Worm (Caenorhabditis elegans) whole organism, early embryonic: ENCODE results near the gene attf-5.

ENCODE experiments used
- ama-1 ChIP-seq: fragments of 150-350 bp; optimal IDR thresholded peaks from 2 replicates; lab custom pipeline; 2014
- ceh-13 ChIP-seq: fragments of 200-800 bp; sonication (Bioruptor generic); optimal IDR thresholded peaks from 2 replicates; lab custom pipeline; 2018; ENCODE audit warnings: mild to moderate bottlenecking, missing genetic modification characterization, missing compliant biosample characterization
- ceh-36 ChIP-seq: sonication (generic microtip); optimal IDR thresholded peaks from 2 replicates; lab custom pipeline; 2016; ENCODE audit warnings: missing genetic modification characterization, inconsistent platforms, missing compliant biosample characterization
- ets-7 ChIP-seq: sonication (generic microtip); optimal IDR thresholded peaks from 2 replicates; lab custom pipeline; 2016; ENCODE audit warnings: missing genotype, missing genetic modification characterization, missing compliant biosample characterization
- flt-1 ChIP-seq: fragments of 200-800 bp; sonication (Bioruptor generic); IDR thresholded peaks from 2 replicates; pipeline ENCODE4 v1.3.6; 2022; ENCODE audit warnings: missing genetic modification characterization, missing compliant biosample characterization
- hmbx-1 ChIP-seq: sonication (generic microtip); optimal IDR thresholded peaks from 2 replicates; lab custom pipeline; 2016; ENCODE audit warnings: mild to moderate bottlenecking, missing genetic modification characterization, missing compliant biosample characterization
- hnd-1 ChIP-seq: sonication (generic microtip); optimal IDR thresholded peaks from 2 replicates; lab custom pipeline; 2016; ENCODE audit warnings: missing genetic modification characterization, missing compliant biosample characterization
- pes-1 ChIP-seq: fragments of 200-800 bp; sonication (Bioruptor generic); IDR thresholded peaks from 2 replicates; pipeline ENCODE4 v1.3.6; 2022; ENCODE audit warnings: missing genetic modification reagents, missing genetic modification characterization, missing compliant biosample characterization

ce11 chrX:779259-779658, 8.9 kb upstream of the attf-5 start:
- TF ChIP-seq pes-1 (GFP tag; lab: Robert Waterston, UW) (no peak), ama-1 (lab: Kevin White, UChicago) (no peak), hnd-1 (tag; lab: Kevin White, UChicago) (no peak), ceh-13 (GFP tag; lab: Kevin White, UChicago) (no peak), ets-7 (no peak), hmbx-1 (tag; lab: Kevin White, UChicago) (no peak), ceh-36 (tag; lab: Kevin White, UChicago) (no peak), flt-1 (GFP tag; lab: Robert Waterston, UW) (no peak)
